Worm (Caenorhabditis elegans) whole organism, L4/young adult: Measurements from ENCODE around the gene elt-3.

Experiments
- W03F9.2 ChIP-seq: fragments of 150-350 bp; optimal IDR thresholded peaks from 2 replicates; lab custom pipeline; 2014; ENCODE audit warnings: missing biosample characterization, missing genetic modification characterization
- dao-5 ChIP-seq: sonication (generic microtip); optimal IDR thresholded peaks from 2 replicates; lab custom pipeline; 2016; ENCODE audit warnings: missing genotype, missing genetic modification characterization, moderate library complexity, missing compliant biosample characterization
- him-1 ChIP-seq: sonication (generic microtip); optimal IDR thresholded peaks from 2 replicates; lab custom pipeline; 2016; ENCODE audit warnings: missing genotype, missing genetic modification reagents, missing genetic modification characterization, missing compliant biosample characterization

The elt-3 gene

DNA sequence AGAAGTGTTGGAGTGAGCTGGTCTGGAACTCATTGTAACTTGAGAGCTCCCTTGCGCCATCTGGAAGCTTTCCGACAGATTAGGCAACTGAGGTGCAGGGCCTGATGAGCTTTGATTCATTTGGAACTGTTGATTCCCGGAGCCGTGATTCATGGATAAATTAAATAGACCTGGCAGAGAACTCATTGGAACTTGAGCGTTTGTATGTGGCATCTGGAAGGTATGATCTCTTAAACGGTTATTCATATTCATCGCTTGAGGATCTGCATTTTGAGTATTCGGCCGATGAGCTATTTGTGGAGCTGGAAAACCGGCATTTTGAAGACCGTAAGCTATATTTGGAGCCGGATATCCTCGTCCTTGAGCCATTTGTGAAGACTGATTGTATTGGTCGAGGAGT is 6.1 kb upstream of the elt-3 start:
- TF ChIP-seq dao-5 (no peak), him-1 (tag; lab: Kevin White, UChicago) (no peak), W03F9.2 (tag; lab: Kevin White, UChicago) (no peak)

ce11 chrX:13929534-13929933 is 5.1 kb upstream of the elt-3 start, which contains the start of gene meg-1:
Gene meg-1 (minus strand): TSS chrX:13929634.
- TF ChIP-seq him-1 (tag; lab: Kevin White, UChicago): no peak

- TF ChIP-seq dao-5: no peak
- no peak for TF ChIP-seq him-1 (tag; lab: Kevin White, UChicago)
Observed at ce11 chrX:13936719-13937118, 2.0 kb downstream of the elt-3 start.

DNA sequence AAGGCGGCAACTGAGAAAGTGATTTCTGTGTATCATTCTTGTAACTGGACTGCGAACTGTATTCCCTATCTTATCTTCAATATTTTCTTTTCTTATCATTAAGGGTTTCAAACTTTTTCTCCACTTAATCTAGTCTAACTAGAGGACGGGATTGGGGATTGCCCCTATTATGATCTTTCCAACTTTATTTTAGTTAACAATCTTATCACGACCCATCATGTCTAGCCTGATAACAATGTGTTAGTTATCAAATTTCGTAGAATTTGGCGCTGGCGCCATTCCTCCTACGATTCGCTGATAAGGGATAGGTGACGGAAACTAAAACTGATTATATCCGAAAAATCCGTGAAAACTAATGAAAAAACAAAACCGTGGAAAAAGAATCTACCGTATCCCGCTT is 2.7 kb downstream of the elt-3 start:
- TF ChIP-seq W03F9.2 (tag; lab: Kevin White, UChicago): no peak
- no peak for TF ChIP-seq him-1 (tag; lab: Kevin White, UChicago)
- no peak for TF ChIP-seq dao-5

ce11 chrX:13937910-13938309 is 3.2 kb downstream of the elt-3 start:
- TF ChIP-seq W03F9.2 (tag; lab: Kevin White, UChicago): no peak
- no peak for TF ChIP-seq him-1 (tag; lab: Kevin White, UChicago)
- no peak for TF ChIP-seq dao-5

DNA sequence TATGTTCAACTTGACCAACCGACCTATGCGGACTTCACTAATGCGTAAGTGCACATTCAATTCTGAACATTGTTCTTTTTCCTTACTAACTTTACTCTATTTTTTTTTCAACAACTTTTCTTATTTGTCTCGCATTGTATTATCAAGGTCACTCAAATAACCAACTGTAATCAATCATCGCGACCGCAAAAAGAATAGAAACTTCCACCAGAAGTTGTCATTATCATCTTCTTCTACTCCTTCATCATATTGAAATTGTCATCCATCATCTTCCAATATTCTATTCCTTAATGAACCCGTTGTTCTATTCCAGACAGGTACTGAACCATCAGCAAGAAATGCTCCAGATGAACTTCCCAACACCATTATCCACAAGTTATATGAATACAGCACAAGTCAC is 4.7 kb downstream of the elt-3 start:
- TF ChIP-seq W03F9.2 (tag; lab: Kevin White, UChicago) (no peak), him-1 (tag; lab: Kevin White, UChicago) (no peak), dao-5 (no peak)

ce11 chrX:13940287-13940686 is 5.6 kb downstream of the elt-3 start:
- TF ChIP-seq dao-5 (no peak), him-1 (tag; lab: Kevin White, UChicago) (no peak), W03F9.2 (tag; lab: Kevin White, UChicago) (no peak)

DNA sequence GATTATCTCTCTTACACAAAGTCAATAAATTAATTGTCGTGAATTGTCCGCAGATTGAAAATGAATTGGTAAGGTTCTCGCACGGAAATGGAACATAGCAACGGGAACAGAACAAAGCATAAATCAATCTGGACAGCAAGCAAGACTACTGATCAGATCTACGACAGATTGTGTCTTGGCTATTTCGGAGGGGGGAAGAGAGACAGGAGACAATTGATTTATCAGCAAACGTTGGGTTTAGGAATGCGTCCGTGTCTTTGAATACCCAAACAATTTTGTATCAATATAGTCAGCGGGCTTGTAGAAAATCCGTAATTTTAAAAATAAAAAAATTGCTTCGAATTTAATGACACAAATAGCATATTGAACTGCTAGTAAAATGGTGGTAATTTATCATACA is 6.6 kb downstream of the elt-3 start:
- TF ChIP-seq W03F9.2 (tag; lab: Kevin White, UChicago) (no peak), him-1 (tag; lab: Kevin White, UChicago) (no peak), dao-5 (no peak)

DNA sequence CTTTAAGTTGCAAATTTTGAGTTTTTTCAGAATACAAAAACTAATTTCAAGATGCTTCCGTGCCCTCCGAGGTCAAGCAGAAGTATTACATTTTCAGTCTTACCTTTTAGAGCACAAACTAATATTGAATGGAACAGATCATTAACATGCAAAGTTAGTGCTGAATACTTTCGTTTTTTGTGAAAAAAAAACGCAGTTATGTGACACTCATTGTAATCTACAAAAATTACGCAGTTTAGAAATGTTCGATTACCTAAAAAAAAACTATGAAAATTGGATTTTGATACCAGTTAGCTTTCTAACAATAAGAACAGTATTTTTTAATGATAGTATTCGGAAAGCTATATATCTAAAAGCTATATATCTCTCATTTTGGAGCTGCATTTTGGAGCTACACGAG is 7.2 kb downstream of the elt-3 start:
- no peak for TF ChIP-seq him-1 (tag; lab: Kevin White, UChicago)
- no peak for TF ChIP-seq dao-5
- TF ChIP-seq W03F9.2 (tag; lab: Kevin White, UChicago): no peak

- TF ChIP-seq W03F9.2 (tag; lab: Kevin White, UChicago) (no peak), dao-5 (no peak), him-1 (tag; lab: Kevin White, UChicago) (no peak)
Observed at ce11 chrX:13944184-13944583, 9.5 kb downstream of the elt-3 start.

ce11 chrX:13945090-13945489 is 10.4 kb downstream of the elt-3 start:
- no peak for TF ChIP-seq him-1 (tag; lab: Kevin White, UChicago)
- TF ChIP-seq W03F9.2 (tag; lab: Kevin White, UChicago): no peak
- no peak for TF ChIP-seq dao-5

DNA sequence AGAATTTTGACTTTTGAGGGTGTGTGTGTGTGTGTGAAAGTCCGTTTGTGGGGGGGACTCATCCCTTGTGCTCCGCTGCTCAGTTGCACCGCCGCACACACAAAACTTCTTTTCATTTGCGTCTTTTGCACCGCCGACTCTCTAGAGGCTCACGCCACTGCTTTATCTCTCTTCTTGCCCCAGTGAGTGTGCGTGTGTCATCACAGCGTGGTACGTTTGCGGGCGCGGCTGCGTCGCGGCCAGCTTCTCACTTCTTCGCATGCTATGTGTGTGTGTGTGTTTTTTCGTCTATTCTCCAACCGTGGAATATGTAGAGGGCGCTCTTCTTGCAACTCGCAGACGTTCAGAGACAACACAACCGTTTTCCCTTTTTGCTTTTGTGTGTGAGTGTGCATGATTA is 10.8 kb downstream of the elt-3 start:
- TF ChIP-seq W03F9.2 (tag; lab: Kevin White, UChicago) (no peak), him-1 (tag; lab: Kevin White, UChicago) (peak; percentile 68)

DNA sequence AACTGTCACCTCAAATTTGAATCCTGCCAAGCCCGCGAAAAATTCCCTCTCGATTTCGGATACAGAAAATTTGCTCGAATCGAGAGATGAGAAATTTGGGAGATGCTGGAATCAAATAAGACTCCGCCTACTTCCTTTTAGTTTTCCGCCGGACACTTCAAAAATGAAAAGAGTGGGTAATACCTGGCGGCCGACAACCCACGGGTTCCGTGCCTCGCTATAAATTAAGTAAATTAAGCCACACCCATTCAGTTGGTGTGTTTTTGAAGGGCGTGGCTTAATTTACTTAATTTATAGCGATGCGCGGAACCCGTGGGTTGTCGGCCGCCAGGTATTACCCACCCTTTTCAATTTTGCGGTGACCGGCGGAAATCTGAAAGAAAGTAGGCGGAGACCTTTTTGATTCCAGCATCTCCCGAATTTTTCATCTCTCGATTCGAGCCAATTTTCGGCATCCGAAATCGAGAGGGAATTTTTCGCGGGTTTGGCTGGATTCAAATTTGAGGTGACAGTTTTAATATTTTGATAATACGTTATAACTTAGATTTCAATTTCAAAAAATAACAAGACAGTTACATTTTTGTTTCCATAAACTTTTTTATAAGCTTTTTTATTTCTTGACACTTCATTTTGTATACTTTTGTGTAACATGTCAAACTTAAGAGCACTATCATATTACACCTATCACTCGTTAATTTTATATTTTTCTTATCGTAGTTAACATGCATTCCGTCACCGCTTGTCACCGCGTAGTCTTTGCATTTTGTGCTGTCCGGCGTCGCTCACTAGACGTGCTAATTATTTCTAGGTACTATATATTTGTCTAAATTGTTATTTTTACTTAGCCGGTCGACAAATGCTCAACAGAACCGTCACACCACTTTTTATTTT is 12.3 kb downstream of the elt-3 start:
- TF ChIP-seq dao-5 (no peak), him-1 (tag; lab: Kevin White, UChicago) (no peak), W03F9.2 (tag; lab: Kevin White, UChicago) (no peak)

DNA sequence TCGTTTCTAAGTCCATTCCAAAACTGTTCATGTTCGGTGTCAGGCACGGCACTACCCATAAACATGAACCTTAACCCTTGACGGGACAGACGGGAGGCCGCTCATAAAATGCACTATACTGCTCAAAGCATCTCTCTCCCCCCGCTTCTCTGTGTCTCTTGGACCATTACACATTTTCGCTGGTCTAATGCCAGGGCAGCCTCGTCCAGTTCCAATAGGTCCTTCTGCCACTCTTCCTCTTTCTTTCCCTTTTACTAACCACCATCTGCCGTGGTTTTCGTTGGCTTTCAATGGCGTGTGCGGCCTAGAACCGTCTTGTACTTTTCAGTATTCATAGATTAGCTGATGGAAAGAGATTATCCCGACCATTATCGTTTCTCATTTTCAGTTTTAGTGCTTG is 13.5 kb downstream of the elt-3 start:
- TF ChIP-seq W03F9.2 (tag; lab: Kevin White, UChicago): no peak
- TF ChIP-seq dao-5: no peak
- TF ChIP-seq him-1 (tag; lab: Kevin White, UChicago): no peak

DNA sequence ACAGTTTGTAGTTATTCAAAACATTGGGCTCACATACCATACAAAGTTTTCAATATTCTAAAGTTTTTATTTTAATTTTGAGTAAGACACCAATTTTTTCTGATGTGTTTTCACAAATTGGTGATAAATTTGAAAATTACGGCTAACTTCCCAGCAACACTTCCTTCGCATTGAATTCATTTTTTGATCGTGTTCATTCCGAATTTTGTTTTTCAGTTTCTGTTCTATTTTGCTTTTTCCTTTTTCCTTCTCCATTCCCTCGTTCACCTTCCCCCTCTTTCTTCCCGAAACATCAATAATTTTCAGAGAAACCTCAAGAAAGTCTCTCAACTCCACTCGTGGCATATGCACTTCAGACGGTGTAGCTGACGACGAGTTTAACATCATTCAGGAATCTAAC is 14.1 kb downstream of the elt-3 start, which contains the start of gene alg-1:
TSS of gene alg-1 (plus strand) at position 301 of the 400 bp plus-strand sequence.
- TF ChIP-seq him-1 (tag; lab: Kevin White, UChicago): no peak
- TF ChIP-seq W03F9.2 (tag; lab: Kevin White, UChicago): no peak
- no peak for TF ChIP-seq dao-5
